Fruit fly (Drosophila melanogaster) whole organism, embryonic: ENCODE data around the gene alpha-Est7.

Experiments
- Atf-2 ChIP-seq: fragments of 200-800 bp; sonication (Bioruptor generic); optimal IDR thresholded peaks from 2 replicates; lab custom pipeline; 2016; ENCODE audit warnings: missing biosample characterization, missing genetic modification characterization
- BtbVII ChIP-seq: fragments of 200-800 bp; sonication (Bioruptor generic); optimal IDR thresholded peaks from 3 replicates; lab custom pipeline; 2017; ENCODE audit warnings: missing biosample characterization, mild to moderate bottlenecking, missing genetic modification characterization
- CG10274 ChIP-seq: fragments of 200-800 bp; sonication (Bioruptor generic); optimal IDR thresholded peaks from 3 replicates; lab custom pipeline; 2017; ENCODE audit warnings: missing biosample characterization, mild to moderate bottlenecking, missing genetic modification characterization
- CG10959 ChIP-seq: fragments of 200-800 bp; sonication (Bioruptor generic); IDR thresholded peaks from 2 replicates; pipeline ENCODE4 v1.3.6; 2022; ENCODE audit warnings: missing biosample characterization, missing genetic modification characterization
- CG12744 ChIP-seq: fragments of 200-800 bp; sonication (Bioruptor generic); optimal IDR thresholded peaks from 2 replicates; lab custom pipeline; 2016; ENCODE audit warnings: missing biosample characterization, missing genetic modification characterization
- CG13287 ChIP-seq: fragments of 200-800 bp; sonication (Bioruptor generic); IDR thresholded peaks from 2 replicates; pipeline ENCODE4 v1.3.6; 2022; ENCODE audit warnings: missing biosample characterization, missing genetic modification characterization; ENCODE audit not compliant: partially characterized antibody
- CG16779 ChIP-seq: fragments of 200-800 bp; sonication (Bioruptor generic); IDR thresholded peaks from 2 replicates; pipeline ENCODE4 v1.3.6; 2022; ENCODE audit warnings: missing biosample characterization, missing genetic modification characterization
- CG16815 ChIP-seq: fragments of 200-800 bp; sonication (Bioruptor generic); optimal IDR thresholded peaks from 3 replicates; lab custom pipeline; 2017; ENCODE audit warnings: missing biosample characterization, mild to moderate bottlenecking, missing genetic modification characterization
- CG17186 ChIP-seq: fragments of 200-800 bp; sonication (Bioruptor generic); optimal IDR thresholded peaks from 3 replicates; lab custom pipeline; 2017; ENCODE audit warnings: missing biosample characterization, missing genetic modification reagents, missing genetic modification characterization
- CG17328 ChIP-seq: fragments of 200-800 bp; sonication (Bioruptor generic); IDR thresholded peaks from 2 replicates; pipeline ENCODE4 v1.3.6; 2022; ENCODE audit warnings: missing biosample characterization, missing genetic modification characterization
- CG17361 ChIP-seq: fragments of 200-800 bp; sonication (Bioruptor generic); IDR thresholded peaks from 3 replicates; pipeline ENCODE4 v1.3.6; 2022; ENCODE audit warnings: missing biosample characterization, missing genetic modification characterization
- CG2199 ChIP-seq: fragments of 200-800 bp; sonication (Bioruptor generic); IDR thresholded peaks from 3 replicates; pipeline ENCODE4 v1.3.6; 2022; ENCODE audit warnings: missing biosample characterization, missing genetic modification characterization
- CG3726 ChIP-seq: fragments of 200-800 bp; sonication (Bioruptor generic); IDR thresholded peaks from 3 replicates; pipeline ENCODE4, ENCODE4 v1.3.6; 2022; ENCODE audit warnings: missing biosample characterization, missing genetic modification characterization
- CG4404 ChIP-seq: fragments of 200-800 bp; sonication (Bioruptor generic); IDR thresholded peaks from 2 replicates; pipeline ENCODE4 v1.3.6; 2022; ENCODE audit warnings: missing biosample characterization, missing genetic modification characterization
- CG5180 ChIP-seq: fragments of 200-800 bp; sonication (Bioruptor generic); optimal IDR thresholded peaks from 3 replicates; lab custom pipeline; 2017; ENCODE audit warnings: missing biosample characterization, missing genetic modification characterization, mild to moderate bottlenecking, moderate library complexity, missing genetic modification reagents
- CG5953 ChIP-seq: fragments of 200-800 bp; sonication (Bioruptor generic); IDR thresholded peaks from 2 replicates; pipeline ENCODE4 v1.3.6; 2022; ENCODE audit warnings: missing biosample characterization, missing genetic modification characterization
- CG6813 ChIP-seq: fragments of 200-800 bp; sonication (Bioruptor generic); optimal IDR thresholded peaks from 2 replicates; lab custom pipeline; 2017; ENCODE audit warnings: missing biosample characterization, missing genetic modification characterization, mild to moderate bottlenecking, moderate library complexity, missing genetic modification reagents
- CG7928 ChIP-seq: fragments of 200-800 bp; sonication (Bioruptor generic); optimal IDR thresholded peaks from 2 replicates; lab custom pipeline; 2017; ENCODE audit warnings: missing biosample characterization, mild to moderate bottlenecking, missing genetic modification characterization
- CG8765 ChIP-seq: fragments of 200-800 bp; sonication (Bioruptor generic); IDR thresholded peaks from 2 replicates; pipeline ENCODE4 v1.3.6; 2022; ENCODE audit warnings: missing biosample characterization, missing genetic modification characterization
- Dbx ChIP-seq: fragments of 200-800 bp; sonication (Bioruptor generic); IDR thresholded peaks from 3 replicates; pipeline ENCODE4 v1.3.6; 2022; ENCODE audit warnings: missing biosample characterization, missing genetic modification characterization
- Dip2 ChIP-seq: fragments of 200-800 bp; sonication (Bioruptor generic); IDR thresholded peaks from 2 replicates; pipeline ENCODE4 v1.3.6; 2022; ENCODE audit warnings: missing biosample characterization, missing genetic modification characterization
- Dp ChIP-seq: fragments of 200-800 bp; sonication (Bioruptor generic); optimal IDR thresholded peaks from 2 replicates; lab custom pipeline; 2018; ENCODE audit warnings: missing biosample characterization, mild to moderate bottlenecking, missing genetic modification characterization, moderate library complexity
- Dref ChIP-seq: fragments of 200-800 bp; sonication (Bioruptor generic); IDR thresholded peaks from 2 replicates; pipeline ENCODE4 v1.3.6; 2022; ENCODE audit warnings: missing biosample characterization, missing genetic modification characterization
- Drgx ChIP-seq: fragments of 200-800 bp; sonication (Bioruptor generic); IDR thresholded peaks from 2 replicates; pipeline ENCODE4 v1.3.6; 2022; ENCODE audit warnings: missing biosample characterization, missing genetic modification characterization
- E2f2 ChIP-seq: fragments of 200-800 bp; sonication (Bioruptor generic); IDR thresholded peaks from 2 replicates; pipeline ENCODE4 v1.3.6; 2022; ENCODE audit warnings: missing biosample characterization, missing genetic modification characterization
- ERR ChIP-seq: fragments of 200-800 bp; sonication (Bioruptor generic); optimal IDR thresholded peaks from 2 replicates; lab custom pipeline; 2016; ENCODE audit warnings: missing biosample characterization, missing genetic modification characterization
- GATAe ChIP-seq: fragments of 200-800 bp; sonication (Bioruptor generic); conservative IDR thresholded peaks from 2 replicates; pipeline ENCODE4 v1.3.6; 2022; ENCODE audit warnings: missing biosample characterization, missing genetic modification characterization
- H2.0 ChIP-seq: fragments of 200-800 bp; sonication (Bioruptor generic); IDR thresholded peaks from 2 replicates; pipeline ENCODE4 v1.3.6; 2022; ENCODE audit warnings: missing biosample characterization, missing genetic modification characterization
- Hey ChIP-seq: fragments of 200-800 bp; sonication (Bioruptor generic); optimal IDR thresholded peaks from 3 replicates; lab custom pipeline; 2018; ENCODE audit warnings: missing biosample characterization, mild to moderate bottlenecking, missing genetic modification characterization
- NC2β ChIP-seq: fragments of 200-800 bp; sonication (Bioruptor generic); optimal IDR thresholded peaks from 2 replicates; lab custom pipeline; 2016; ENCODE audit warnings: missing biosample characterization, missing genetic modification characterization
- Opbp ChIP-seq: fragments of 200-800 bp; sonication (Bioruptor generic); IDR thresholded peaks from 3 replicates; pipeline ENCODE4 v1.3.6; 2022; ENCODE audit warnings: missing biosample characterization, missing genetic modification characterization; ENCODE audit not compliant: partially characterized antibody
- Pdp1 ChIP-seq, 2 experiments: fragments of 200-800 bp; sonication (Bioruptor generic); optimal IDR thresholded peaks; 3 replicates each; lab custom pipeline; 2016; ENCODE audit warnings: missing biosample characterization in 2 of 2, missing genetic modification characterization in 2 of 2, mild to moderate bottlenecking in 1 of 2, moderate library complexity in 1 of 2
- Xrp1 ChIP-seq: fragments of 200-800 bp; sonication (Bioruptor generic); IDR thresholded peaks from 2 replicates; pipeline ENCODE4 v1.3.6; 2022; ENCODE audit warnings: missing biosample characterization, missing genetic modification characterization
- abd-A ChIP-seq: fragments of 200-800 bp; sonication (Bioruptor generic); optimal IDR thresholded peaks from 3 replicates; lab custom pipeline; 2019; ENCODE audit warnings: missing biosample characterization, mild to moderate bottlenecking, missing genetic modification characterization, moderate library complexity
- ash1 ChIP-seq: fragments of 200-800 bp; sonication (Bioruptor generic); optimal IDR thresholded peaks from 2 replicates; lab custom pipeline; 2018; ENCODE audit warnings: missing biosample characterization, mild to moderate bottlenecking, missing genetic modification characterization
- bcd ChIP-seq: fragments of 200-800 bp; sonication (Bioruptor generic); optimal IDR thresholded peaks from 2 replicates; lab custom pipeline; 2017; ENCODE audit warnings: missing biosample characterization, mild to moderate bottlenecking, missing genetic modification characterization
- cad ChIP-seq: fragments of >200 bp; optimal IDR thresholded peaks from 2 replicates; lab custom pipeline; 2017; ENCODE audit warnings: missing biosample characterization, missing genetic modification characterization
- chn ChIP-seq: fragments of 200-800 bp; sonication (Bioruptor generic); optimal IDR thresholded peaks from 2 replicates; lab custom pipeline; 2016; ENCODE audit warnings: missing biosample characterization, missing genetic modification characterization
- disco-r ChIP-seq: fragments of 200-800 bp; sonication (Bioruptor generic); optimal IDR thresholded peaks from 2 replicates; lab custom pipeline; 2016; ENCODE audit warnings: missing biosample characterization, missing genetic modification characterization
- dmrt11E ChIP-seq: fragments of 200-800 bp; sonication (Bioruptor generic); optimal IDR thresholded peaks from 3 replicates; lab custom pipeline; 2018; ENCODE audit warnings: missing biosample characterization, mild to moderate bottlenecking, missing genetic modification characterization, moderate library complexity
- ewg ChIP-seq: fragments of 200-800 bp; sonication (Bioruptor generic); optimal IDR thresholded peaks from 3 replicates; lab custom pipeline; 2017; ENCODE audit warnings: mild to moderate bottlenecking, missing biosample characterization, missing genetic modification reagents, missing genetic modification characterization
- gce ChIP-seq: fragments of 200-800 bp; sonication (Bioruptor generic); IDR thresholded peaks from 3 replicates; pipeline ENCODE4 v1.3.6; 2022; ENCODE audit warnings: missing biosample characterization, missing genetic modification characterization
- hb ChIP-seq: fragments of 200-800 bp; sonication (Bioruptor generic); IDR thresholded peaks from 3 replicates; pipeline ENCODE4 v1.3.6; 2022; ENCODE audit warnings: missing biosample characterization, missing genetic modification characterization; ENCODE audit not compliant: partially characterized antibody
- jigr1 ChIP-seq: fragments of 200-800 bp; sonication (Bioruptor generic); IDR thresholded peaks from 3 replicates; pipeline ENCODE4 v1.3.6; 2022; ENCODE audit warnings: missing biosample characterization, missing genetic modification characterization
- pan ChIP-seq, 4 experiments: fragments of >200 bp in 3 of 4; fragments of 200-800 bp in 1 of 4; sonication (Bioruptor generic) in 1 of 4; optimal IDR thresholded peaks in 3 of 4; IDR thresholded peaks in 1 of 4; 2 replicates each; pipeline versions ENCODE4 v1.3.6 to Lab custom; 2017 to 2022; ENCODE audit warnings: missing biosample characterization in 2 of 4, missing genetic modification characterization in 2 of 4, mixed read lengths in 1 of 4
- ranshi ChIP-seq: fragments of 200-800 bp; sonication (Bioruptor generic); IDR thresholded peaks from 2 replicates; pipeline ENCODE4 v1.3.6; 2022; ENCODE audit warnings: missing biosample characterization, missing genetic modification characterization
- sna ChIP-seq: fragments of 200-800 bp; sonication (Bioruptor generic); IDR thresholded peaks from 2 replicates; pipeline ENCODE4 v1.3.6; 2022; ENCODE audit warnings: missing biosample characterization, missing genetic modification characterization; ENCODE audit not compliant: partially characterized antibody
- zen2 ChIP-seq: fragments of 200-800 bp; sonication (Bioruptor generic); IDR thresholded peaks from 3 replicates; pipeline ENCODE4 v1.3.6; 2022; ENCODE audit warnings: missing biosample characterization, missing genetic modification characterization; ENCODE audit not compliant: partially characterized antibody
- zfh1 ChIP-seq: fragments of 200-800 bp; sonication (Bioruptor generic); IDR thresholded peaks from 3 replicates; pipeline ENCODE4 v1.3.6; 2022; ENCODE audit warnings: missing biosample characterization, missing genetic modification characterization

alpha-Est7 gene

dm6 chr3R:7474616-7475120 is 48.9 kb downstream of the alpha-Est7 start (continued):
- TF ChIP-seq ewg (GFP tag; lab: Kevin White, UChicago) = peak; percentile 7
- TF ChIP-seq GATAe (GFP tag; lab: Robert Waterston, UW) = no peak
- TF ChIP-seq Xrp1 (GFP tag; lab: Robert Waterston, UW) = peak; percentile 60
- TF ChIP-seq cad (GFP tag; lab: Kevin White, UChicago) = no peak
- TF ChIP-seq CG13287 (GFP tag; lab: Robert Waterston, UW) = peak; percentile 72
- peak; percentile 33; the same call in 1 of the 2 replicates for TF ChIP-seq ranshi (GFP tag; lab: Robert Waterston, UW)
- peak; percentile 52 for TF ChIP-seq CG5180
- TF ChIP-seq CG16779 (GFP tag; lab: Robert Waterston, UW) = 0 out of 2 replicates have a peak, but pooled peaks have one; percentile 72
- TF ChIP-seq CG10274 (GFP tag; lab: Kevin White, UChicago) = no peak
- TF ChIP-seq zen2 (GFP tag; lab: Robert Waterston, UW) = peak; percentile 92
- peak; percentile 86 for TF ChIP-seq sna
- TF ChIP-seq H2.0 (GFP tag; lab: Robert Waterston, UW) = peak; percentile 19; the same call in 1 of the 2 replicates
- TF ChIP-seq hb (GFP tag; lab: Robert Waterston, UW) = peak; percentile 95
- TF ChIP-seq zfh1 (GFP tag; lab: Robert Waterston, UW) = peak; percentile 68; the same call in 1 of the 3 replicates
- TF ChIP-seq CG2199 (GFP tag; lab: Robert Waterston, UW) = peak; percentile 74; the same call in 2 of the 3 replicates
- peak; percentile 3 for TF ChIP-seq Atf-2 (GFP tag; lab: Kevin White, UChicago)
- TF ChIP-seq CG10959 (GFP tag; lab: Robert Waterston, UW) = 0 out of 2 replicates have a peak, but pooled peaks have one; percentile 48
- no peak for TF ChIP-seq CG17361 (GFP tag; lab: Robert Waterston, UW)
- TF ChIP-seq CG8765 (GFP tag; lab: Robert Waterston, UW) = peak; percentile 50
- TF ChIP-seq Dp (GFP tag; lab: Kevin White, UChicago) = no peak
- peak; percentile 90 for TF ChIP-seq chn (GFP tag; lab: Kevin White, UChicago)
- TF ChIP-seq Dbx = peak; percentile 67; the same call in 2 of the 3 replicates
- TF ChIP-seq CG12744 (GFP tag; lab: Kevin White, UChicago) = peak; percentile 11
- TF ChIP-seq pan (optimal IDR thresholded peaks at IDR 0.05; lab: Kevin White, UChicago) = no peak
- peak in 1 of 2 experiments; percentile 55 for TF ChIP-seq pan (GFP tag; optimal IDR thresholded peaks at IDR 0.05 in 1 of 2, IDR thresholded peaks at IDR 0.05 in 1 of 2)
- TF ChIP-seq bcd (GFP tag; lab: Kevin White, UChicago) = peak; percentile 37
- peak; percentile 64 for TF ChIP-seq NC2β (GFP tag; lab: Kevin White, UChicago)
- TF ChIP-seq Hey (tag; lab: Kevin White, UChicago) = peak; percentile 94
- TF ChIP-seq CG17186 = peak; percentile 26
- TF ChIP-seq CG4404 (GFP tag; lab: Robert Waterston, UW) = 0 out of 2 replicates have a peak, but pooled peaks have one; percentile 16
- no peak for TF ChIP-seq disco-r (GFP tag; lab: Kevin White, UChicago)
- TF ChIP-seq ERR = peak; percentile 53
- peak; percentile 9 for TF ChIP-seq BtbVII
- TF ChIP-seq dmrt11E (tag; lab: Kevin White, UChicago) = no peak
- TF ChIP-seq E2f2 = peak; percentile 43
- TF ChIP-seq ash1 = peak; percentile 12
- no peak for TF ChIP-seq CG16815 (GFP tag; lab: Kevin White, UChicago)
- TF ChIP-seq CG7928 = no peak
- TF ChIP-seq CG6813 (GFP tag; lab: Kevin White, UChicago) = peak; percentile 81
- peak; percentile 52 for TF ChIP-seq Drgx (GFP tag; lab: Robert Waterston, UW)
- TF ChIP-seq CG5953 (GFP tag; lab: Robert Waterston, UW) = no peak; the same call in 1 of the 2 replicates
- TF ChIP-seq Dip2 (GFP tag; lab: Robert Waterston, UW) = no peak
- peak; percentile 67 for TF ChIP-seq CG17328
- peak; percentile 99 for TF ChIP-seq Opbp (GFP tag; lab: Robert Waterston, UW)
- TF ChIP-seq Dref (GFP tag; lab: Robert Waterston, UW) = peak; percentile 42
- no peak for TF ChIP-seq CG3726 (GFP tag; lab: Robert Waterston, UW)
- peak; percentile 80; the same call in 2 of the 3 replicates for TF ChIP-seq gce (GFP tag; lab: Robert Waterston, UW)
- peak; percentile 46 to 51 for TF ChIP-seq Pdp1 (GFP tag; optimal IDR thresholded peaks at IDR 0.05; lab: Kevin White, UChicago)
- TF ChIP-seq jigr1 (GFP tag; lab: Robert Waterston, UW) = no peak
- TF ChIP-seq abd-A (tag; lab: Kevin White, UChicago) = peak; percentile 89
